Worm (Caenorhabditis elegans): ENCODE data around the gene tag-30.

DNA sequence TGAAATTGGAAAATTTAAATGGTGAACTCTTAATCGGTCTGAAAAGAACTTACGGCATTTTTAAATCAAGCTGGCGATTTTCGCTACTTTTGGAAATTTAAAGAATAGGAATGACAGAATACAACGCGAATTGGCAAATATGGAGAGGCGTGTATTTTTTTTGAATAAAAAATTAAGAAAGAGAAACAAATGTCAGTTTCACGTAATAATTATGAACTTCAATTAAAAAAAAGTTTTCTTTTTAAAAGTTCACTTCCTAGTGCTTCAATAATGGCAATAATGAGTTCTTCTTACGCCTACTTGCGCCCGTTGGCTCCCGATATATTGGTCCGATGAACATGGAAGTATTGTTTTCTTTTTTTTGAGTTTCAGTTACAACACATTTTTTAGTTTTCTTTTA is 22.7 kb upstream of the tag-30 start, which contains the start of gene pph-2:
- TF ChIP-seq nhr-102 (tag; optimal IDR thresholded peaks at IDR 0.05) (no peak), snpc-4 (tag; optimal IDR thresholded peaks at IDR 0.05) (no peak), nhr-28 (tag; optimal IDR thresholded peaks at IDR 0.05) (no peak), lin-39 (tag; optimal IDR thresholded peaks at IDR 0.05) (no peak), lir-3 (tag; optimal IDR thresholded peaks at IDR 0.05) (no peak), fos-1 (tag; optimal IDR thresholded peaks at IDR 0.05) (no peak), F49E8.2 (tag; optimal IDR thresholded peaks at IDR 0.05; ENCODE audit: borderline replicate concordance) (no peak)
